Worm (Caenorhabditis elegans): ENCODE measurements around the gene K08F4.12.

Gene K08F4.12

ce11 chrIV:10151439-10151997 is 13.6 kb downstream of the K08F4.12 start, which contains the start of gene copg-1 (continued):
- TF ChIP-seq ceh-88 (GFP tag; IDR thresholded peaks at IDR 0.05) (no peak), zip-4 (GFP tag; optimal IDR thresholded peaks at IDR 0.05) (no peak), isw-1 (GFP tag; IDR thresholded peaks at IDR 0.05) (peak; percentile 34), nhr-84 (tag; optimal IDR thresholded peaks at IDR 0.05) (no peak), unc-86 (tag; optimal IDR thresholded peaks at IDR 0.05) (peak; percentile 50), nhr-28 (tag; optimal IDR thresholded peaks at IDR 0.05) (no peak), C04F5.9 (tag; optimal IDR thresholded peaks at IDR 0.05) (no peak), swsn-7 (tag; optimal IDR thresholded peaks at IDR 0.05) (peak; percentile 49), dsc-1 (tag; optimal IDR thresholded peaks at IDR 0.05) (peak; percentile 33), nhr-85 (tag) (peak; percentile 48), pax-3 (tag; optimal IDR thresholded peaks at IDR 0.05) (no peak), snu-23 (GFP tag; optimal IDR thresholded peaks at IDR 0.05) (peak; percentile 66), tbx-2 (tag; optimal IDR thresholded peaks at IDR 0.05) (peak; percentile 51), unc-30 (tag; optimal IDR thresholded peaks at IDR 0.05) (no peak), unc-62 (GFP tag; optimal IDR thresholded peaks at IDR 0.05) (no peak), pag-3 (tag; optimal IDR thresholded peaks at IDR 0.05; ENCODE audit: borderline replicate concordance, insufficient read depth) (no peak), efl-1 (optimal IDR thresholded peaks at IDR 0.05) (peak; percentile 56 to 64), efl-1 (GFP tag; optimal IDR thresholded peaks at IDR 0.05 in 1 of 2) (peak; percentile 69 to 94), egl-13 (tag; optimal IDR thresholded peaks at IDR 0.05) (no peak), mef-2 (tag; optimal IDR thresholded peaks at IDR 0.05) (no peak), Y116A8C.19 (tag; optimal IDR thresholded peaks at IDR 0.05; ENCODE audit: borderline replicate concordance) (no peak), nhr-20 (tag; optimal IDR thresholded peaks at IDR 0.05) (peak; percentile 66), nhr-76 (tag; optimal IDR thresholded peaks at IDR 0.05) (no peak), grh-1 (GFP tag; IDR thresholded peaks at IDR 0.05) (no peak), hpl-2 (GFP tag; optimal IDR thresholded peaks at IDR 0.05) (no peak), fkh-4 (tag; optimal IDR thresholded peaks at IDR 0.05; ENCODE audit: borderline replicate concordance) (no peak), dpl-1 (GFP tag; optimal IDR thresholded peaks at IDR 0.05) (peak; percentile 45 to 74 (median 62)), fkh-10 (GFP tag; optimal IDR thresholded peaks at IDR 0.05) (no peak), C16A3.4 (tag; optimal IDR thresholded peaks at IDR 0.05) (peak; percentile 35), rnt-1 (tag; optimal IDR thresholded peaks at IDR 0.05) (peak; percentile 37), vab-15 (tag; optimal IDR thresholded peaks at IDR 0.05) (no peak), irx-1 (tag; optimal IDR thresholded peaks at IDR 0.05) (peak; percentile 33), xbp-1 (tag; optimal IDR thresholded peaks at IDR 0.05) (peak; percentile 57), nhr-77 (tag; optimal IDR thresholded peaks at IDR 0.05) (peak; percentile 5), lin-14 (GFP tag; optimal IDR thresholded peaks at IDR 0.05) (peak; percentile 73), pqm-1 (tag; optimal IDR thresholded peaks at IDR 0.05) (no peak), tlp-1 (tag; optimal IDR thresholded peaks at IDR 0.05) (no peak), hlh-4 (tag; optimal IDR thresholded peaks at IDR 0.05) (no peak), lsy-2 (tag; optimal IDR thresholded peaks at IDR 0.05) (peak; percentile 89 to 97), zag-1 (tag; optimal IDR thresholded peaks at IDR 0.05) (no peak), lin-13 (GFP tag; optimal IDR thresholded peaks at IDR 0.05) (peak; percentile 6), ces-1 (GFP tag; optimal IDR thresholded peaks at IDR 0.05) (no peak), ets-5 (GFP tag; IDR thresholded peaks at IDR 0.05) (no peak), ztf-11 (tag; optimal IDR thresholded peaks at IDR 0.05) (no peak), ztf-4 (tag; optimal IDR thresholded peaks at IDR 0.05) (peak; percentile 13), mab-9 (GFP tag; IDR thresholded peaks at IDR 0.05) (no peak), ceh-90 (tag; optimal IDR thresholded peaks at IDR 0.05) (no peak), ama-1 (optimal IDR thresholded peaks at IDR 0.05) (no peak), sup-37 (GFP tag; optimal IDR thresholded peaks at IDR 0.05) (no peak), aly-2 (tag; optimal IDR thresholded peaks at IDR 0.05) (peak; percentile 4), lir-3 (tag; optimal IDR thresholded peaks at IDR 0.05; ENCODE audit: poor library complexity) (no peak)
